Worm (Caenorhabditis elegans): ENCODE data around the gene T07G12.4.

T07G12.4 gene

DNA sequence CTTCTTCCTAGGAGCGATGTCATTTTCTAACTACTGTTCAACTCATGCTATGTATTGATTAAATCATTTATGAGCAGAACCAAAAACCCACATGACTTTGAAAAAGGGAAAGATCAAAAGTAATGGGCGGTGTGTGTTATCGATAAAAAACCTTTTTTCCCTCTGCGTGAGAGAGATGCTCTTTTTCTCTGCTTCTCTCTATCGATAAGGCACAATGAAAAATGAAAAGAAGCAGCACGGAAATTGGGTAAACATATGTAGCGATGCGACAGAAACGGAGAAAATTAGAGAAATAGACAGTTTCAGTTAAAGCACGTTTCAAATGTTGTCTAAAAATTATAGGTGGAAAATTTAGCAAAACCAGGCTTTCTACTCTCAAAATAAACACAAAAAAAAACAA is 36.1 kb downstream of the T07G12.4 start (continued):
- TF ChIP-seq pax-3 (tag; optimal IDR thresholded peaks at IDR 0.05), result peak; percentile 48
- TF ChIP-seq ztf-11 (tag; optimal IDR thresholded peaks at IDR 0.05), result no peak
- TF ChIP-seq aly-2 (tag; optimal IDR thresholded peaks at IDR 0.05), result no peak
- peak; percentile 31 for TF ChIP-seq irx-1 (tag; optimal IDR thresholded peaks at IDR 0.05)
- TF ChIP-seq nhr-77 (tag; optimal IDR thresholded peaks at IDR 0.05), result peak; percentile 68
- no peak for TF ChIP-seq tlp-1 (tag; optimal IDR thresholded peaks at IDR 0.05)
- peak; percentile 29 for TF ChIP-seq C16A3.4 (tag; optimal IDR thresholded peaks at IDR 0.05)
- no peak for TF ChIP-seq ceh-8 (GFP tag; optimal IDR thresholded peaks at IDR 0.05)
- no peak for TF ChIP-seq unc-30 (tag; optimal IDR thresholded peaks at IDR 0.05)
- peak; percentile 68 for TF ChIP-seq rnt-1 (tag; optimal IDR thresholded peaks at IDR 0.05)
- peak; percentile 73 for TF ChIP-seq elt-2 (tag; optimal IDR thresholded peaks at IDR 0.05)
- TF ChIP-seq nhr-20 (tag; optimal IDR thresholded peaks at IDR 0.05), result peak; percentile 32
- TF ChIP-seq nhr-28 (tag; optimal IDR thresholded peaks at IDR 0.05), result no peak
- TF ChIP-seq nhr-11 (tag; optimal IDR thresholded peaks at IDR 0.05), result no peak
- no peak for TF ChIP-seq sox-4 (tag; optimal IDR thresholded peaks at IDR 0.05)
- peak; percentile 76 for TF ChIP-seq nhr-71 (tag; optimal IDR thresholded peaks at IDR 0.05)
- TF ChIP-seq efl-1 (optimal IDR thresholded peaks at IDR 0.05), result peak; percentile 20 to 36
- TF ChIP-seq efl-1 (GFP tag; optimal IDR thresholded peaks at IDR 0.05 in 1 of 2), result peak in 1 of 2 experiments; percentile 38
- no peak for TF ChIP-seq zag-1 (tag; optimal IDR thresholded peaks at IDR 0.05)
- no peak for TF ChIP-seq skn-1 (tag; optimal IDR thresholded peaks at IDR 0.05)
- no peak for TF ChIP-seq ceh-90 (tag; optimal IDR thresholded peaks at IDR 0.05)
- no peak for TF ChIP-seq zip-4 (GFP tag; optimal IDR thresholded peaks at IDR 0.05)
- no peak for TF ChIP-seq fos-1 (tag; optimal IDR thresholded peaks at IDR 0.05)
- no peak for TF ChIP-seq ces-1 (GFP tag; optimal IDR thresholded peaks at IDR 0.05)
- TF ChIP-seq unc-62 (GFP tag; optimal IDR thresholded peaks at IDR 0.05), result no peak
- peak; percentile 65 for TF ChIP-seq fkh-8 (tag; optimal IDR thresholded peaks at IDR 0.05)
- TF ChIP-seq pqm-1 (tag; optimal IDR thresholded peaks at IDR 0.05), result no peak
- TF ChIP-seq mef-2 (tag; optimal IDR thresholded peaks at IDR 0.05), result peak; percentile 10
- no peak for TF ChIP-seq blmp-1 (tag; optimal IDR thresholded peaks at IDR 0.05)
- peak; percentile 23 for TF ChIP-seq ztf-4 (tag; optimal IDR thresholded peaks at IDR 0.05)
- peak; percentile 44 for TF ChIP-seq swsn-7 (tag; optimal IDR thresholded peaks at IDR 0.05)
- TF ChIP-seq hpl-2 (GFP tag; optimal IDR thresholded peaks at IDR 0.05), result no peak
- no peak for TF ChIP-seq elt-3 (tag; optimal IDR thresholded peaks at IDR 0.05)
- peak; percentile 47 for TF ChIP-seq snu-23 (GFP tag; optimal IDR thresholded peaks at IDR 0.05)
- no peak for TF ChIP-seq C04F5.9 (tag; optimal IDR thresholded peaks at IDR 0.05)
- TF ChIP-seq grh-1 (GFP tag; IDR thresholded peaks at IDR 0.05), result no peak

DNA sequence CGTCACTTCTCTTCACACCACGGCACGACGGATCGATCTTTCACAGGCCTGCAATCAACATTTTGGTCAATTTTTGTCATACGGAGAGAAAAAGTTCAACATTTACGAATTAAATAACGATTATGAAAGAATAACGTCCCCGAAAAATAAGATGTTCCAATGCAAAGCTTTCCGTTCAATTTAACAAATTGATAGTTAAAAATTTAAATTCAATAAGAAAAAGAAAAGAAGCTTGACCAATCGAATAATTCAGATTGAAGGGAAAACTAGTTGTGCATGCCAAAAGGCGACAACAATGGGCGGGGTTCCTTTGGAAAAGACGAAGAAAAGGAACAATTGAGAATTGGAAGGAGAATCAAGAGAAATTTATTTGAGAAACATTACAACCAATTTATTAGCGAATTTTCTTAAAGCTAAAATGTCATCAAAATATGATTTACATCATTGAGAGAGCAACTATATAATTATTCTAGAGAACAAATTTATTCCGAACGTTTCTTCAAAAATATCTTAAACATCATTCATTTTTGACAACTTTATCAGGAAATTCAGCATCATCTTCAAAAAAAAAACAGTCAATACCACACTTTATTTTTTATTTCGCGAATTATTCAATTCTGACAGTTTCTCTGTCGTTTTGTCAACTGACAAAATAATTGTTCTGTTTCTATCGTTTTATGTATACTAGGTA is 36.8 kb downstream of the T07G12.4 start, which contains the start of gene tax-6:
Gene tax-6 (minus strand): TSS at position 51 of the 691 bp plus-strand sequence.
- no peak for TF ChIP-seq efl-1 (optimal IDR thresholded peaks at IDR 0.05)
- TF ChIP-seq efl-1 (GFP tag; optimal IDR thresholded peaks at IDR 0.05 in 1 of 2), result no peak
- no peak for TF ChIP-seq ztf-11 (tag; optimal IDR thresholded peaks at IDR 0.05)
- TF ChIP-seq nhr-84 (tag; optimal IDR thresholded peaks at IDR 0.05), result no peak
- TF ChIP-seq dpl-1 (GFP tag; optimal IDR thresholded peaks at IDR 0.05), result no peak
- no peak for TF ChIP-seq alr-1 (tag; optimal IDR thresholded peaks at IDR 0.05; ENCODE audit: borderline replicate concordance)
- no peak for TF ChIP-seq hlh-4 (tag; optimal IDR thresholded peaks at IDR 0.05)
- TF ChIP-seq nhr-76 (tag; optimal IDR thresholded peaks at IDR 0.05), result no peak
- no peak for TF ChIP-seq nhr-28 (tag; optimal IDR thresholded peaks at IDR 0.05)
- no peak for TF ChIP-seq lin-39 (tag; optimal IDR thresholded peaks at IDR 0.05)
- no peak for TF ChIP-seq hpl-2 (GFP tag; optimal IDR thresholded peaks at IDR 0.05)
- TF ChIP-seq lin-15B (tag; optimal IDR thresholded peaks at IDR 0.05), result no peak
- TF ChIP-seq lin-13 (GFP tag; optimal IDR thresholded peaks at IDR 0.05), result no peak
- no peak for TF ChIP-seq dsc-1 (tag; optimal IDR thresholded peaks at IDR 0.05)
- no peak for TF ChIP-seq mdl-1 (tag; optimal IDR thresholded peaks at IDR 0.05)
- no peak for TF ChIP-seq mep-1 (tag; optimal IDR thresholded peaks at IDR 0.05)
- no peak for TF ChIP-seq tlp-1 (tag; optimal IDR thresholded peaks at IDR 0.05)
- no peak for TF ChIP-seq pag-3 (tag; optimal IDR thresholded peaks at IDR 0.05; ENCODE audit: borderline replicate concordance, insufficient read depth)
- no peak for TF ChIP-seq fkh-10 (GFP tag; optimal IDR thresholded peaks at IDR 0.05)

Data from whole organism, L1 larva.